Worm (Caenorhabditis elegans) whole organism, mixed stage, embryonic: Measurements from ENCODE around the gene cul-6.

ENCODE experiments used
- M03D4.4 ChIP-seq: sonication (generic microtip); optimal IDR thresholded peaks from 2 replicates; lab custom pipeline; 2017; ENCODE audit warnings: mild to moderate bottlenecking, missing genetic modification characterization, missing compliant biosample characterization
- bed-3 ChIP-seq: fragments of 200-800 bp; sonication (Bioruptor generic); optimal IDR thresholded peaks from 3 replicates; lab custom pipeline; 2018; ENCODE audit warnings: mild to moderate bottlenecking, missing genetic modification characterization, moderate library complexity, missing compliant biosample characterization
- blmp-1 ChIP-seq: fragments of 150-350 bp; optimal IDR thresholded peaks from 2 replicates; lab custom pipeline; 2014; ENCODE audit warnings: missing biosample characterization, missing genetic modification characterization
- ceh-39 ChIP-seq: fragments of 150-350 bp; optimal IDR thresholded peaks from 2 replicates; lab custom pipeline; 2014; ENCODE audit warnings: missing biosample characterization, missing genetic modification characterization
- ceh-43 ChIP-seq: fragments of 200-800 bp; sonication (Bioruptor generic); optimal IDR thresholded peaks from 2 replicates; lab custom pipeline; 2018; ENCODE audit warnings: mild to moderate bottlenecking, missing genetic modification characterization, moderate library complexity, missing compliant biosample characterization
- ceh-83 ChIP-seq: fragments of 200-800 bp; sonication (Bioruptor generic); optimal IDR thresholded peaks from 2 replicates; lab custom pipeline; 2018; ENCODE audit warnings: mild to moderate bottlenecking, missing genetic modification characterization, missing compliant biosample characterization
- ces-1 ChIP-seq: fragments of 150-350 bp; optimal IDR thresholded peaks from 2 replicates; lab custom pipeline; 2014; ENCODE audit warnings: missing biosample characterization, missing genetic modification reagents, missing genetic modification characterization
- cnd-1 ChIP-seq: fragments of 200-800 bp; sonication (Bioruptor generic); optimal IDR thresholded peaks from 2 replicates; lab custom pipeline; 2018; ENCODE audit warnings: mild to moderate bottlenecking, missing genetic modification characterization, missing compliant biosample characterization
- drap-1 ChIP-seq: fragments of 200-800 bp; sonication (Bioruptor generic); optimal IDR thresholded peaks from 3 replicates; lab custom pipeline; 2018; ENCODE audit warnings: mild to moderate bottlenecking, missing genetic modification characterization, missing compliant biosample characterization
- elt-1 ChIP-seq: sonication (generic microtip); optimal IDR thresholded peaks from 2 replicates; lab custom pipeline; 2017; ENCODE audit warnings: missing genetic modification characterization, mild to moderate bottlenecking, missing compliant biosample characterization, antibody characterized with exemption, moderate library complexity, borderline replicate concordance; ENCODE audit not compliant: insufficient read depth
- elt-3 ChIP-seq: fragments of 150-350 bp; optimal IDR thresholded peaks from 2 replicates; lab custom pipeline; 2014; ENCODE audit warnings: missing biosample characterization, missing genetic modification characterization
- flh-1 ChIP-seq: fragments of 200-800 bp; sonication (Bioruptor generic); optimal IDR thresholded peaks from 2 replicates; lab custom pipeline; 2018; ENCODE audit warnings: mild to moderate bottlenecking, missing genetic modification characterization, moderate library complexity, missing compliant biosample characterization
- ham-2 ChIP-seq: fragments of 200-800 bp; sonication (Bioruptor generic); optimal IDR thresholded peaks from 2 replicates; lab custom pipeline; 2018; ENCODE audit warnings: mild to moderate bottlenecking, missing genetic modification characterization, missing compliant biosample characterization
- hlh-1 ChIP-seq: fragments of 150-350 bp; optimal IDR thresholded peaks from 2 replicates; lab custom pipeline; 2014; ENCODE audit warnings: missing biosample characterization, missing genetic modification reagents, missing genetic modification characterization
- lin-13 ChIP-seq: fragments of 150-350 bp; optimal IDR thresholded peaks from 2 replicates; lab custom pipeline; 2014; ENCODE audit warnings: missing biosample characterization, missing genetic modification characterization
- lin-32 ChIP-seq: fragments of 200-800 bp; sonication (Bioruptor generic); optimal IDR thresholded peaks from 2 replicates; lab custom pipeline; 2018; ENCODE audit warnings: mild to moderate bottlenecking, missing genetic modification characterization, missing compliant biosample characterization
- lsy-2 ChIP-seq: fragments of 150-350 bp; optimal IDR thresholded peaks from 2 replicates; lab custom pipeline; 2014; ENCODE audit warnings: missing biosample characterization, missing genetic modification characterization
- mab-5 ChIP-seq: fragments of 150-350 bp; optimal IDR thresholded peaks from 2 replicates; lab custom pipeline; 2014; ENCODE audit warnings: missing biosample characterization, missing genetic modification characterization
- mep-1 ChIP-seq: fragments of 150-350 bp; optimal IDR thresholded peaks from 2 replicates; lab custom pipeline; 2017; ENCODE audit warnings: missing biosample characterization, missing genetic modification reagents, missing genetic modification characterization, inconsistent platforms
- mls-2 ChIP-seq: sonication (generic microtip); optimal IDR thresholded peaks from 2 replicates; lab custom pipeline; 2016; ENCODE audit warnings: mild to moderate bottlenecking, missing genetic modification characterization, moderate library complexity, missing compliant biosample characterization
- nhr-12 ChIP-seq: fragments of 150-350 bp; optimal IDR thresholded peaks from 2 replicates; lab custom pipeline; 2014; ENCODE audit warnings: missing biosample characterization, missing genetic modification characterization
- nhr-2 ChIP-seq: fragments of 150-350 bp; optimal IDR thresholded peaks from 2 replicates; lab custom pipeline; 2014; ENCODE audit warnings: missing biosample characterization, missing genetic modification characterization
- nhr-237 ChIP-seq: fragments of 150-350 bp; optimal IDR thresholded peaks from 2 replicates; lab custom pipeline; 2014; ENCODE audit warnings: missing biosample characterization, missing genetic modification characterization
- nhr-28 ChIP-seq: fragments of 150-350 bp; optimal IDR thresholded peaks from 2 replicates; lab custom pipeline; 2014; ENCODE audit warnings: missing biosample characterization, missing genetic modification characterization
- pha-4 ChIP-seq: fragments of 150-350 bp; optimal IDR thresholded peaks from 2 replicates; lab custom pipeline; 2018; ENCODE audit warnings: missing biosample characterization, missing genetic modification reagents, missing genetic modification characterization
- sem-2 ChIP-seq: fragments of 200-800 bp; sonication (Bioruptor generic); optimal IDR thresholded peaks from 2 replicates; lab custom pipeline; 2018; ENCODE audit warnings: mild to moderate bottlenecking, missing genetic modification characterization, missing compliant biosample characterization
- snpc-4 ChIP-seq: fragments of 150-350 bp; optimal IDR thresholded peaks from 2 replicates; lab custom pipeline; 2014; ENCODE audit warnings: missing biosample characterization, missing genetic modification characterization
- sptf-1 ChIP-seq: sonication (generic microtip); optimal IDR thresholded peaks from 2 replicates; lab custom pipeline; 2017; ENCODE audit warnings: mild to moderate bottlenecking, missing genetic modification characterization, moderate library complexity, missing compliant biosample characterization
- tbx-8 ChIP-seq: fragments of 200-800 bp; sonication (Bioruptor generic); optimal IDR thresholded peaks from 2 replicates; lab custom pipeline; 2018; ENCODE audit warnings: mild to moderate bottlenecking, missing genetic modification characterization, moderate library complexity, missing compliant biosample characterization
- unc-120 ChIP-seq: sonication (generic microtip); optimal IDR thresholded peaks from 2 replicates; lab custom pipeline; 2017; ENCODE audit warnings: missing genetic modification characterization, missing compliant biosample characterization; ENCODE audit not compliant: poor library complexity, severe bottlenecking
- unc-39 ChIP-seq: fragments of 150-350 bp; optimal IDR thresholded peaks from 2 replicates; lab custom pipeline; 2014; ENCODE audit warnings: missing biosample characterization, missing genetic modification characterization
- unc-62 ChIP-seq: fragments of 150-350 bp; optimal IDR thresholded peaks from 2 replicates; lab custom pipeline; 2014; ENCODE audit warnings: missing biosample characterization, missing genetic modification reagents, missing genetic modification characterization
- zip-8 ChIP-seq: fragments of 150-350 bp; optimal IDR thresholded peaks from 2 replicates; lab custom pipeline; 2014; ENCODE audit warnings: missing biosample characterization, missing genetic modification characterization
- ztf-11 ChIP-seq: fragments of 150-350 bp; optimal IDR thresholded peaks from 2 replicates; lab custom pipeline; 2014; ENCODE audit warnings: missing biosample characterization, missing genetic modification characterization

The cul-6 gene

ce11 chrIV:12549014-12549413 is 41.2 kb downstream of the cul-6 start (continued):
- TF ChIP-seq bed-3 (GFP tag; lab: Kevin White, UChicago) (no peak), elt-3 (tag; lab: Kevin White, UChicago) (no peak), nhr-12 (tag; lab: Kevin White, UChicago) (no peak), drap-1 (GFP tag; lab: Kevin White, UChicago) (no peak), elt-1 (tag; lab: Kevin White, UChicago) (no peak), sem-2 (GFP tag; lab: Kevin White, UChicago) (no peak)
- TF ChIP-seq, all 35 proteins: peak for 5

DNA sequence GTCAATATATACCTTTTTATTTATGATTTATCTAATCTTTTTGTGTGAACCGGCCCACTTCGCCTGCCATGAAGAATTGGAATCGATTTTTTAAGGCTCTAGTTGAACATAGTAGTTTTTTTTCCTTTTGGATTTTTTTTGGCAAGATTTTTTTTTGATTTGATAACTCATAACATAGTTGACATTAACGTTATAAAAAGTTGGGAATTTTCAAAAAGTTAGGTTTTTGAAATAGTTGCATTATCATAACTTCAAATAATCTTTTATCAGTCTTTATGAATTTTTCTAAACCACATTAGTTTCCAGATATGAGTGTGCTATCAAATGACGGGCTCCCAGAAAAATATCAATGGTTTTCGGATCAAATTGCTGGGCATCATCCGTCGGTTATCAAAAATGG is 42.4 kb downstream of the cul-6 start, which contains the start of gene ipmk-1:
ipmk-1 (plus strand) TSS at position 301 of the 400 bp plus-strand sequence.
- TF ChIP-seq unc-62 (GFP tag; lab: Kevin White, UChicago) (no peak), unc-39 (tag; lab: Kevin White, UChicago) (no peak), lsy-2 (tag; lab: Kevin White, UChicago) (no peak), ceh-39 (tag; lab: Kevin White, UChicago) (no peak), unc-120 (tag; lab: Kevin White, UChicago) (no peak), nhr-28 (tag; lab: Kevin White, UChicago) (no peak), elt-3 (tag; lab: Kevin White, UChicago) (no peak), sem-2 (GFP tag; lab: Kevin White, UChicago) (no peak), M03D4.4 (tag; lab: Kevin White, UChicago) (no peak), ztf-11 (tag; lab: Kevin White, UChicago) (no peak), drap-1 (GFP tag; lab: Kevin White, UChicago) (no peak), bed-3 (GFP tag; lab: Kevin White, UChicago) (no peak)

ce11 chrIV:12545902-12546301 is 44.3 kb downstream of the cul-6 start:
- TF ChIP-seq ceh-43 (GFP tag; lab: Kevin White, UChicago) (peak; percentile 47), pha-4 (tag; lab: Kevin White, UChicago) (no peak), mls-2 (tag; lab: Kevin White, UChicago) (peak; percentile 46), sptf-1 (tag; lab: Kevin White, UChicago) (no peak), mab-5 (tag; lab: Kevin White, UChicago) (no peak), hlh-1 (tag; lab: Kevin White, UChicago) (no peak), tbx-8 (GFP tag; lab: Kevin White, UChicago) (no peak), cnd-1 (tag; lab: Kevin White, UChicago) (peak; percentile 58), ceh-83 (GFP tag; lab: Kevin White, UChicago) (peak; percentile 44), flh-1 (GFP tag; lab: Kevin White, UChicago) (no peak), mep-1 (tag; lab: Kevin White, UChicago) (no peak), unc-39 (tag; lab: Kevin White, UChicago) (no peak), ceh-39 (tag; lab: Kevin White, UChicago) (no peak), zip-8 (tag; lab: Kevin White, UChicago) (peak; percentile 97)

ce11 chrIV:12545393-12545792 is 44.9 kb downstream of the cul-6 start:
- TF ChIP-seq ces-1 (GFP tag; lab: Kevin White, UChicago), result peak; percentile 57
- no peak for TF ChIP-seq drap-1 (GFP tag; lab: Kevin White, UChicago)

ce11 chrIV:12544624-12545023 is 45.6 kb downstream of the cul-6 start:
- TF ChIP-seq lin-32 (GFP tag; lab: Kevin White, UChicago) (no peak), tbx-8 (GFP tag; lab: Kevin White, UChicago) (no peak), pha-4 (tag; lab: Kevin White, UChicago) (no peak), mep-1 (tag; lab: Kevin White, UChicago) (no peak), blmp-1 (tag; lab: Kevin White, UChicago) (no peak), nhr-12 (tag; lab: Kevin White, UChicago) (no peak), elt-1 (tag; lab: Kevin White, UChicago) (no peak), snpc-4 (tag; lab: Kevin White, UChicago) (no peak), nhr-2 (tag; lab: Kevin White, UChicago) (peak; percentile 66), nhr-28 (tag; lab: Kevin White, UChicago) (no peak), hlh-1 (tag; lab: Kevin White, UChicago) (no peak), unc-62 (GFP tag; lab: Kevin White, UChicago) (no peak), lin-13 (tag; lab: Kevin White, UChicago) (no peak), zip-8 (tag; lab: Kevin White, UChicago) (peak; percentile 30), ham-2 (GFP tag; lab: Kevin White, UChicago) (no peak), ztf-11 (tag; lab: Kevin White, UChicago) (no peak), sptf-1 (tag; lab: Kevin White, UChicago) (no peak), ceh-43 (GFP tag; lab: Kevin White, UChicago) (peak; percentile 39), ceh-83 (GFP tag; lab: Kevin White, UChicago) (no peak), ces-1 (GFP tag; lab: Kevin White, UChicago) (no peak), nhr-237 (tag; lab: Kevin White, UChicago) (no peak), unc-120 (tag; lab: Kevin White, UChicago) (no peak), sem-2 (GFP tag; lab: Kevin White, UChicago) (no peak), drap-1 (GFP tag; lab: Kevin White, UChicago) (no peak)
